Worm (Caenorhabditis elegans) whole organism, late embryonic: ENCODE measurements around the gene F55G11.4.
A peak's percentile ranks its signal among the peaks of the same experiment; 100 is the strongest.

Experiments
- C38D4.7 ChIP-seq: fragments of 200-800 bp; sonication (Bioruptor generic); optimal IDR thresholded peaks from 2 replicates; lab custom pipeline; 2018; ENCODE audit warnings: mild to moderate bottlenecking, missing genetic modification characterization, moderate library complexity, missing compliant biosample characterization
- F13H6.1 ChIP-seq: sonication (generic microtip); optimal IDR thresholded peaks from 2 replicates; lab custom pipeline; 2016; ENCODE audit warnings: missing genetic modification characterization, missing compliant biosample characterization
- T23F11.4 ChIP-seq: fragments of 200-800 bp; sonication (Bioruptor generic); optimal IDR thresholded peaks from 2 replicates; lab custom pipeline; 2018; ENCODE audit warnings: mild to moderate bottlenecking, missing genetic modification characterization, missing compliant biosample characterization
- Y22D7AL.16 ChIP-seq: sonication (generic microtip); optimal IDR thresholded peaks from 2 replicates; lab custom pipeline; 2016; ENCODE audit warnings: missing genetic modification characterization, missing compliant biosample characterization
- ahr-1 ChIP-seq: sonication (generic microtip); optimal IDR thresholded peaks from 2 replicates; lab custom pipeline; 2016; ENCODE audit warnings: missing genetic modification characterization, missing compliant biosample characterization
- ama-1 ChIP-seq: fragments of 150-350 bp; optimal IDR thresholded peaks from 2 replicates; lab custom pipeline; 2014
- ceh-14 ChIP-seq: sonication (generic microtip); optimal IDR thresholded peaks from 2 replicates; lab custom pipeline; 2016; ENCODE audit warnings: missing genotype, missing genetic modification characterization, missing compliant biosample characterization
- ceh-19 ChIP-seq: fragments of 200-800 bp; sonication (Bioruptor generic); optimal IDR thresholded peaks from 2 replicates; lab custom pipeline; 2018; ENCODE audit warnings: mild to moderate bottlenecking, missing genetic modification characterization, missing compliant biosample characterization
- ceh-22 ChIP-seq: sonication (generic microtip); optimal IDR thresholded peaks from 2 replicates; lab custom pipeline; 2017; ENCODE audit warnings: missing biosample characterization, missing genetic modification characterization
- ceh-24 ChIP-seq: sonication (generic microtip); optimal IDR thresholded peaks from 2 replicates; lab custom pipeline; 2016; ENCODE audit warnings: mild to moderate bottlenecking, missing genetic modification characterization, missing compliant biosample characterization
- ceh-30 ChIP-seq: fragments of 150-350 bp; optimal IDR thresholded peaks from 2 replicates; lab custom pipeline; 2014; ENCODE audit warnings: missing biosample characterization, missing genetic modification characterization
- ceh-31 ChIP-seq: sonication (generic microtip); optimal IDR thresholded peaks from 2 replicates; lab custom pipeline; 2016; ENCODE audit warnings: missing genetic modification characterization, missing compliant biosample characterization
- ceh-34 ChIP-seq: sonication (generic microtip); optimal IDR thresholded peaks from 2 replicates; lab custom pipeline; 2016; ENCODE audit warnings: mild to moderate bottlenecking, missing genetic modification characterization, missing compliant biosample characterization
- che-1 ChIP-seq: sonication (generic microtip); optimal IDR thresholded peaks from 2 replicates; lab custom pipeline; 2016; ENCODE audit warnings: mild to moderate bottlenecking, missing genetic modification characterization, missing compliant biosample characterization
- dmd-4 ChIP-seq: sonication (generic microtip); optimal IDR thresholded peaks from 2 replicates; lab custom pipeline; 2016; ENCODE audit warnings: borderline replicate concordance, missing genetic modification characterization, missing compliant biosample characterization
- elt-2 ChIP-seq: sonication (generic microtip); optimal IDR thresholded peaks from 2 replicates; lab custom pipeline; 2016; ENCODE audit warnings: missing genetic modification reagents, missing genetic modification characterization, missing compliant biosample characterization
- fax-1 ChIP-seq: sonication (generic microtip); optimal IDR thresholded peaks from 2 replicates; lab custom pipeline; 2016; ENCODE audit warnings: missing genotype, missing genetic modification characterization, missing compliant biosample characterization
- fkh-10 ChIP-seq: fragments of 150-350 bp; optimal IDR thresholded peaks from 2 replicates; lab custom pipeline; 2014; ENCODE audit warnings: missing biosample characterization, missing genetic modification reagents, missing genetic modification characterization
- gmeb-2 ChIP-seq: sonication (generic microtip); optimal IDR thresholded peaks from 2 replicates; lab custom pipeline; 2016; ENCODE audit warnings: missing genetic modification characterization, inconsistent platforms, missing compliant biosample characterization
- hlh-15 ChIP-seq: sonication (generic microtip); optimal IDR thresholded peaks from 2 replicates; lab custom pipeline; 2016; ENCODE audit warnings: missing genetic modification characterization, missing compliant biosample characterization
- hlh-8 ChIP-seq: sonication (generic microtip); optimal IDR thresholded peaks from 2 replicates; lab custom pipeline; 2016; ENCODE audit warnings: missing genotype, missing genetic modification characterization, missing compliant biosample characterization
- lin-11 ChIP-seq: fragments of 200-800 bp; sonication (Bioruptor generic); optimal IDR thresholded peaks from 2 replicates; lab custom pipeline; 2018; ENCODE audit warnings: mild to moderate bottlenecking, missing genetic modification characterization, missing compliant biosample characterization
- madf-2 ChIP-seq: sonication (generic microtip); optimal IDR thresholded peaks from 2 replicates; lab custom pipeline; 2017; ENCODE audit warnings: missing genetic modification characterization, missing compliant biosample characterization
- nhr-11 ChIP-seq: fragments of 150-350 bp; optimal IDR thresholded peaks from 2 replicates; lab custom pipeline; 2014; ENCODE audit warnings: missing biosample characterization, missing genetic modification characterization
- nhr-232 ChIP-seq: sonication (generic microtip); optimal IDR thresholded peaks from 2 replicates; lab custom pipeline; 2016; ENCODE audit warnings: missing genetic modification characterization, missing compliant biosample characterization
- npax-4 ChIP-seq: sonication (generic microtip); optimal IDR thresholded peaks from 2 replicates; lab custom pipeline; 2016; ENCODE audit warnings: missing genetic modification characterization, missing compliant biosample characterization
- pha-2 ChIP-seq: sonication (generic microtip); optimal IDR thresholded peaks from 2 replicates; lab custom pipeline; 2017; ENCODE audit warnings: mild to moderate bottlenecking, missing genetic modification characterization, missing compliant biosample characterization
- pha-4 ChIP-seq: fragments of 150-350 bp; optimal IDR thresholded peaks from 2 replicates; lab custom pipeline; 2018; ENCODE audit warnings: missing biosample characterization, missing genetic modification reagents, missing genetic modification characterization
- pqm-1 ChIP-seq: sonication (generic microtip); optimal IDR thresholded peaks from 2 replicates; lab custom pipeline; 2016; ENCODE audit warnings: missing genetic modification characterization, missing compliant biosample characterization
- pros-1 ChIP-seq: fragments of 150-350 bp; optimal IDR thresholded peaks from 2 replicates; lab custom pipeline; 2014; ENCODE audit warnings: missing biosample characterization, missing genetic modification reagents, missing genetic modification characterization
- ref-2 ChIP-seq: sonication (generic microtip); optimal IDR thresholded peaks from 2 replicates; lab custom pipeline; 2016; ENCODE audit warnings: missing genetic modification characterization, missing compliant biosample characterization
- rnt-1 ChIP-seq: sonication (generic microtip); optimal IDR thresholded peaks from 2 replicates; lab custom pipeline; 2016; ENCODE audit warnings: missing genetic modification characterization, missing compliant biosample characterization
- sdc-2 ChIP-seq: sonication (generic microtip); optimal IDR thresholded peaks from 2 replicates; lab custom pipeline; 2016; ENCODE audit warnings: missing genotype, missing genetic modification characterization, missing compliant biosample characterization
- sox-4 ChIP-seq: sonication (generic microtip); optimal IDR thresholded peaks from 2 replicates; lab custom pipeline; 2017; ENCODE audit warnings: mild to moderate bottlenecking, missing genetic modification characterization, inconsistent platforms, missing compliant biosample characterization
- tbx-2 ChIP-seq: sonication (generic microtip); optimal IDR thresholded peaks from 2 replicates; lab custom pipeline; 2016; ENCODE audit warnings: missing genetic modification characterization, missing compliant biosample characterization
- tbx-7 ChIP-seq: sonication (generic microtip); optimal IDR thresholded peaks from 2 replicates; lab custom pipeline; 2016; ENCODE audit warnings: missing genotype, missing genetic modification characterization, missing compliant biosample characterization
- ttx-3 ChIP-seq: sonication (generic microtip); optimal IDR thresholded peaks from 2 replicates; lab custom pipeline; 2016; ENCODE audit warnings: missing genetic modification reagents, missing genetic modification characterization, missing compliant biosample characterization
- unc-3 ChIP-seq, 2 experiments: fragments of 200-800 bp in 1 of 2; sonication (Bioruptor generic) in 1 of 2; sonication (generic microtip) in 1 of 2; conservative IDR thresholded peaks in 1 of 2; optimal IDR thresholded peaks in 1 of 2; 2 replicates each; pipeline versions ENCODE4 v1.3.6 to Lab custom; 2016 to 2022; ENCODE audit warnings: missing compliant biosample characterization in 2 of 2, missing genetic modification characterization in 2 of 2, missing genetic modification reagents in 1 of 2
- unc-42 ChIP-seq: sonication (generic microtip); optimal IDR thresholded peaks from 2 replicates; lab custom pipeline; 2016; ENCODE audit warnings: missing genotype, missing genetic modification characterization, missing compliant biosample characterization
- unc-55 ChIP-seq: sonication (generic microtip); optimal IDR thresholded peaks from 2 replicates; lab custom pipeline; 2017; ENCODE audit warnings: missing biosample characterization, missing genetic modification reagents, missing genetic modification characterization
- unc-86 ChIP-seq: sonication (generic microtip); optimal IDR thresholded peaks from 2 replicates; lab custom pipeline; 2016; ENCODE audit warnings: missing genetic modification characterization, missing compliant biosample characterization
- zip-5 ChIP-seq: sonication (generic microtip); optimal IDR thresholded peaks from 2 replicates; lab custom pipeline; 2016; ENCODE audit warnings: missing genetic modification characterization, missing compliant biosample characterization

Gene F55G11.4

DNA sequence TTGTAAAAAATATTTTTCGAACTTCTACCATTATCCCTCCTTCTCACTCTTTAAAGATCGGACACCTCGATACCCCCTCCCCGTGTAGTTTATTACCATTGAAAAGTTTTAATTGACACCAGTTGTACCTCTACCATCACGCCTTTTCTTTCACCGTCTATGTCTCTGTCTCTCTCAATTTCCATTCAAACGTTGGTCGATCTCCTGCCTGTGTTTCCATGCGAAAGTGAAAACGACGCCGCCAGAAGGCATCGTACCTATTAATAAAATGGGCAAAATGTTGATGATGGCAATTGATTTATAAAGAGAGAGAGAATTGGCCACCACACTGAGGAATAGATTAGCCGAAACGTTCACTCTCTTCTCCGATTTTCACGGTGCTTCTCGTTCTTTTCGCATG, 39.8 kb downstream of the F55G11.4 start:
- TF ChIP-seq pros-1 (tag; lab: Kevin White, UChicago), result peak; percentile 37
- no peak for TF ChIP-seq lin-11 (tag; lab: Kevin White, UChicago)
- TF ChIP-seq ref-2 (tag; lab: Kevin White, UChicago), result no peak
- no peak for TF ChIP-seq C38D4.7
- peak; percentile 67 for TF ChIP-seq ceh-31 (tag; lab: Kevin White, UChicago)
- no peak for TF ChIP-seq pha-4 (tag; lab: Kevin White, UChicago)
- TF ChIP-seq T23F11.4 (GFP tag; lab: Kevin White, UChicago), result no peak

DNA sequence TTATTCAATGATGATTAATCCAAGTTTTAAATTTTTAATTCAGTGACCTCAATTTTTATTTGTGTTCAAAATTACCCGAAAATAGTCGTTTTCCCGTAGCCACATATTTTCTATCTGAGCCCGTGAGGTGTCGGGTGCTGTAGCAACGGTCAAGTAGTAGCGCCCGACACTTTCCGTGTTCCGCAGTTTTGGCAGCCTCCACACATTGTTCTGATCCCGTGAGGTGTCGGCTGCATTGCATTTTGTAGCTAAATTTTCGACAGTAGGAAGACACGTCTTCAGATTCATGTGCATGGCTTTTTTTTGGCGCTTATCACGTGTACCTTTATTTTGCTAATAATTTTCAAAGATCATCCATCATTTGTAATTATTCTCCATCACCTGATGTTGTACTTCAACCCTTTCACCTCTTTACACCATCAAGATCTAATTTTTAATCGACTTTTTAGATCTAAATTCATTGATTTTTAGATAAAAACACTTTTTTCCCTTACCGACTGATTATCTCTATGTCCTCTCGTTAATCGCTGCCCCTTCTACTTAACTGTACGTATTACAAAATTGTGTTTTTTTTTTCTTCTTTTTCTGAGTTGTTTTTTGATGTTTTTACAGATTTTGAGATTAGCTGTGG, 40.4 kb downstream of the F55G11.4 start:
- no peak for TF ChIP-seq ceh-22 (tag; lab: Kevin White, UChicago)
- no peak for TF ChIP-seq unc-42 (tag; lab: Kevin White, UChicago)

DNA sequence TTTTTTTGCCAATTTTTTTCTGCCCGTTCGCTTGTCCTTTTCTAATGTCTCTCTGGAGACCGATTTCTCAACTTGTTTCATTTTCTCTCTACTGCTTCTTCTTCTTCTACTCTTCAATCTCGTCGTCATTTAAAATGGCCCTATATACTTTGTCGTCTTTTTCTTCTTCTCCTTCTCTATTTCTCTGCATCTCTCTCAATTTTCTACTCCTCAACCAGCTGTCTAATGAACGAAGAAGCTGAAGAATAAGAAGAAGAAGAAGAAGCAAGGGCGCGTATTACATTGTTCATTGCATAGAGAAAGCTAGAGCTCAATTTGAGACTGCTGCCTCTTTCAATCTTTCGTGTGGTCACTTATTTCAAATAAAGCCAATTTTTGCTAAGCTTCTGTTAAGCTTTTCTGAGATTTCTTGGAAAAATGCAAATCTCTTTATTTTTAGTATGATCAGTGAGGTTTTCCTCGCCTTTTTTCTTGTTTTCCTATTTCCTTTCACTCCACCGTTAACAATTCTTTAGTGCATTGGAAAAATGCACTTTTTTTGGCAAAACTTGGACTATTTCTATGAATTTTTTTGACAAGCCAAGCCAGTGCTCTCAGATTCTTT, 42.5 kb downstream of the F55G11.4 start:
- TF ChIP-seq hlh-8 (peak; percentile 6), F13H6.1 (tag; lab: Kevin White, UChicago) (no peak), unc-3 (GFP tag; conservative IDR thresholded peaks at IDR 0.05; lab: Robert Waterston, UW) (no peak), unc-3 (tag; optimal IDR thresholded peaks at IDR 0.05; lab: Kevin White, UChicago) (no peak), ceh-34 (no peak), madf-2 (tag; lab: Kevin White, UChicago) (no peak), ceh-19 (peak; percentile 5), pqm-1 (tag; lab: Kevin White, UChicago) (no peak), fkh-10 (GFP tag; lab: Kevin White, UChicago) (no peak), pha-2 (tag; lab: Kevin White, UChicago) (no peak), ceh-24 (tag; lab: Kevin White, UChicago) (no peak), dmd-4 (tag; lab: Kevin White, UChicago) (no peak), ceh-31 (tag; lab: Kevin White, UChicago) (peak; percentile 27), ama-1 (lab: Kevin White, UChicago) (no peak), ttx-3 (tag; lab: Kevin White, UChicago) (no peak), unc-42 (tag; lab: Kevin White, UChicago) (peak; percentile 56), pha-4 (tag; lab: Kevin White, UChicago) (no peak), npax-4 (tag; lab: Kevin White, UChicago) (no peak), tbx-7 (tag; lab: Kevin White, UChicago) (no peak), unc-86 (tag; lab: Kevin White, UChicago) (no peak), sdc-2 (tag; lab: Kevin White, UChicago) (no peak), gmeb-2 (tag; lab: Kevin White, UChicago) (no peak), nhr-11 (tag; lab: Kevin White, UChicago) (no peak), ahr-1 (no peak), unc-55 (peak; percentile 79), Y22D7AL.16 (tag; lab: Kevin White, UChicago) (no peak), pros-1 (tag; lab: Kevin White, UChicago) (no peak), ceh-30 (tag; lab: Kevin White, UChicago) (no peak), elt-2 (tag; lab: Kevin White, UChicago) (no peak), hlh-15 (tag; lab: Kevin White, UChicago) (no peak), tbx-2 (tag; lab: Kevin White, UChicago) (peak; percentile 35), rnt-1 (tag; lab: Kevin White, UChicago) (no peak)

DNA sequence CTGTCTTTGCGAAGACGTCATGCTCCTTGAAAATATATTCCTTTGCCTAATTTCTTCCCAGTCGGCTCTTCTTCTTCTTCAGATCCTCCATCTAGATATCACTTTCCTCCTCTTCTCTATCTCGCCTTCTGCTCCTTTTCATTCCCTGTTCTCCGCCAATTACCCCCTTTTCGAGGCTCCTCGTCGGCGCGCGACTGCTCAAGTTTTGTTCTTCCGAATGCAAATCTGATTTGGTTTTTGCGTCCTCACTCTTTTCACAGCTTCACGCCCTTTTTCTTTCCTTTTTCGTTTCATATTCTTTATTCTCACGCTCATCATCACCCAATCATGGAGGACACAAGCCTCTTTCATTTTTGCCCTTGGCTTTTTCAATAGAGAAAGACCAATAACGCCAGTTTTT, 43.4 kb downstream of the F55G11.4 start:
- TF ChIP-seq sox-4 (peak; percentile 16), elt-2 (tag; lab: Kevin White, UChicago) (no peak), hlh-15 (tag; lab: Kevin White, UChicago) (no peak), che-1 (tag; lab: Kevin White, UChicago) (no peak), Y22D7AL.16 (tag; lab: Kevin White, UChicago) (no peak), nhr-232 (tag; lab: Kevin White, UChicago) (no peak), unc-42 (tag; lab: Kevin White, UChicago) (peak; percentile 82), ceh-34 (no peak), zip-5 (tag; lab: Kevin White, UChicago) (no peak), fax-1 (tag; lab: Kevin White, UChicago) (no peak), pha-2 (tag; lab: Kevin White, UChicago) (no peak), rnt-1 (tag; lab: Kevin White, UChicago) (no peak), ceh-14 (tag; lab: Kevin White, UChicago) (no peak), dmd-4 (tag; lab: Kevin White, UChicago) (no peak)
